Worm (Caenorhabditis elegans) whole organism, late embryonic: Measurements from ENCODE around the gene Y43F8B.29.

ENCODE experiments used
- Y22D7AL.16 ChIP-seq: sonication (generic microtip); optimal IDR thresholded peaks from 2 replicates; lab custom pipeline; 2016; ENCODE audit warnings: missing genetic modification characterization, missing compliant biosample characterization
- eyg-1 ChIP-seq: sonication (generic microtip); optimal IDR thresholded peaks from 2 replicates; lab custom pipeline; 2016; ENCODE audit warnings: missing genotype, missing genetic modification characterization, missing compliant biosample characterization
- hlh-8 ChIP-seq: sonication (generic microtip); optimal IDR thresholded peaks from 2 replicates; lab custom pipeline; 2016; ENCODE audit warnings: missing genotype, missing genetic modification characterization, missing compliant biosample characterization
- nhr-11 ChIP-seq: fragments of 150-350 bp; optimal IDR thresholded peaks from 2 replicates; lab custom pipeline; 2014; ENCODE audit warnings: missing biosample characterization, missing genetic modification characterization
- pha-2 ChIP-seq: sonication (generic microtip); optimal IDR thresholded peaks from 2 replicates; lab custom pipeline; 2017; ENCODE audit warnings: mild to moderate bottlenecking, missing genetic modification characterization, missing compliant biosample characterization
- pha-4 ChIP-seq: fragments of 150-350 bp; optimal IDR thresholded peaks from 2 replicates; lab custom pipeline; 2018; ENCODE audit warnings: missing biosample characterization, missing genetic modification reagents, missing genetic modification characterization
- unc-3 ChIP-seq, 2 experiments: fragments of 200-800 bp in 1 of 2; sonication (Bioruptor generic) in 1 of 2; sonication (generic microtip) in 1 of 2; conservative IDR thresholded peaks in 1 of 2; optimal IDR thresholded peaks in 1 of 2; 2 replicates each; pipeline versions ENCODE4 v1.3.6 to Lab custom; 2016 to 2022; ENCODE audit warnings: missing compliant biosample characterization in 2 of 2, missing genetic modification characterization in 2 of 2, missing genetic modification reagents in 1 of 2

DNA sequence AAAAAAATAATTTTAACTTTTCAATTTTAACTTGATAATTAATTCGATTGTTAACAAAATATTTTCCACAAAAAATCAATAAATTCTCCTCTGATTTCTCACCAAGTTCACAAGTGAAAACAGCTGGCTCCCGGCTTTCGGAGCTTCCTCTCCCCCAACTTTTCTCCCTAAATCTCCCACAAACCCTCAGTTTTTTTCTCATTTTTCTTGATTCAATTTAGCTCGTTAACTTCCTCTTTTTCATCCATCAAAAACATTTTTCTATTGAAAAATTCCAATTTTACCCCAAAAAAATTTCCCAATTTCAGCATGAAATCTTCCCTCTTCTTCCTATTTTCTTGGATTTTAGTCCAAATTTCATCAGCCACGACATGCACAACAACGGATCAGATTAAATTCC, 21.0 kb upstream of the Y43F8B.29 start, which contains the start of gene Y43F8B.11:
- TF ChIP-seq eyg-1 (tag; lab: Kevin White, UChicago) (no peak), pha-4 (tag; lab: Kevin White, UChicago) (no peak), Y22D7AL.16 (tag; lab: Kevin White, UChicago) (no peak), hlh-8 (tag; lab: Kevin White, UChicago) (no peak), nhr-11 (tag; lab: Kevin White, UChicago) (no peak), unc-3 (GFP tag; conservative IDR thresholded peaks at IDR 0.05; lab: Robert Waterston, UW) (no peak), unc-3 (tag; optimal IDR thresholded peaks at IDR 0.05; lab: Kevin White, UChicago) (no peak), pha-2 (no peak)
